Worm (Caenorhabditis elegans) whole organism, L3 larva: ENCODE data around the gene F22B5.5.

Experiments used
- ama-1 ChIP-seq: fragments of 150-350 bp; optimal IDR thresholded peaks from 2 replicates; lab custom pipeline; 2018
- egl-5 ChIP-seq: fragments of 150-350 bp; optimal IDR thresholded peaks from 2 replicates; lab custom pipeline; 2017; ENCODE audit warnings: missing biosample characterization, missing genetic modification reagents, missing genetic modification characterization, inconsistent platforms
- lsy-12 ChIP-seq: sonication (generic microtip); optimal IDR thresholded peaks from 2 replicates; lab custom pipeline; 2016; ENCODE audit warnings: mild to moderate bottlenecking, missing genetic modification characterization, missing compliant biosample characterization
- nhr-11 ChIP-seq: fragments of 150-350 bp; optimal IDR thresholded peaks from 2 replicates; lab custom pipeline; 2014; ENCODE audit warnings: missing biosample characterization, missing genetic modification characterization
- nhr-28 ChIP-seq: fragments of 150-350 bp; optimal IDR thresholded peaks from 2 replicates; lab custom pipeline; 2014; ENCODE audit warnings: missing biosample characterization, missing genetic modification characterization
- nhr-43 ChIP-seq: sonication (generic microtip); optimal IDR thresholded peaks from 2 replicates; lab custom pipeline; 2016; ENCODE audit warnings: mild to moderate bottlenecking, missing genetic modification characterization, missing compliant biosample characterization; ENCODE audit not compliant: poor library complexity, severe bottlenecking
- pqm-1 ChIP-seq: fragments of 150-350 bp; optimal IDR thresholded peaks from 2 replicates; lab custom pipeline; 2017; ENCODE audit warnings: missing biosample characterization, missing genetic modification characterization, inconsistent platforms
- tbx-2 ChIP-seq: sonication (generic microtip); optimal IDR thresholded peaks from 2 replicates; lab custom pipeline; 2016; ENCODE audit warnings: mild to moderate bottlenecking, missing genetic modification characterization, missing compliant biosample characterization
- unc-39 ChIP-seq: sonication (generic microtip); optimal IDR thresholded peaks from 4 replicates; lab custom pipeline; 2017; ENCODE audit warnings: missing biosample characterization, missing genetic modification characterization
- unc-62 ChIP-seq: fragments of 150-350 bp; sonication (generic microtip); optimal IDR thresholded peaks from 4 replicates; lab custom pipeline; 2014; ENCODE audit warnings: missing biosample characterization, missing genetic modification reagents, missing genetic modification characterization
- ztf-4 ChIP-seq: fragments of 150-350 bp; optimal IDR thresholded peaks from 2 replicates; lab custom pipeline; 2014; ENCODE audit warnings: missing biosample characterization, missing genetic modification characterization

DNA sequence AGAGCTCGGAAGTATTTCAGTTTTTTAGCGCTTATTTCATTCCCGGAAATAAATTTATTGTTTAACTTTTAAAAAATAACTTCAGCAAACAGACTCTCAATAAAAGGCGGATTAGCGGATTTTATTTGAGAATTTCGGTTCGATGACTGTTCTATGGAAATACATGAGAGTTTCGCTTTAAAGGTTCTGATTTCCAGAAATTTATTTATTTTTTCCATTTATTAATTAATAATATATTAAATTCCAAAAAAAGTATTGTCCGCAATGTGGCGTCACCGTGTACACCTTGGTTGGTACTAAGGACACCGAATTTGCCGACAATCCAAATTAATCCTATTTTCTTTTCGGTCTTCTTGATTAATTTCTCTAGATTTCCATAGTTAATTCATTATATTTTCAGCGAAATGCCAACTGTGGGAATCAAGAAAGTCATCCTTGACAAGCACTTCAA is 10.1 kb upstream of the F22B5.5 start, which contains the start of gene fars-3:
- no peak for TF ChIP-seq tbx-2 (tag; lab: Kevin White, UChicago)
- TF ChIP-seq ama-1 = no peak
- TF ChIP-seq ztf-4 (tag; lab: Kevin White, UChicago) = no peak
- TF ChIP-seq nhr-43 = peak; percentile 6
- TF ChIP-seq pqm-1 = no peak
- no peak for TF ChIP-seq unc-39 (tag; lab: Kevin White, UChicago)
- TF ChIP-seq lsy-12 (tag; lab: Kevin White, UChicago) = no peak
- TF ChIP-seq nhr-11 = no peak
- TF ChIP-seq egl-5 (tag; lab: Kevin White, UChicago) = no peak
- TF ChIP-seq nhr-28 (tag; lab: Kevin White, UChicago) = no peak
- no peak for TF ChIP-seq unc-62 (GFP tag; lab: Kevin White, UChicago)
